Worm (Caenorhabditis elegans) whole organism, mixed stage, embryonic: Measurements from ENCODE around the gene F55C5.10.

Experiments used
- M03D4.4 ChIP-seq: sonication (generic microtip); optimal IDR thresholded peaks from 2 replicates; lab custom pipeline; 2017; ENCODE audit warnings: mild to moderate bottlenecking, missing genetic modification characterization, missing compliant biosample characterization
- bed-3 ChIP-seq: fragments of 200-800 bp; sonication (Bioruptor generic); optimal IDR thresholded peaks from 3 replicates; lab custom pipeline; 2018; ENCODE audit warnings: mild to moderate bottlenecking, missing genetic modification characterization, moderate library complexity, missing compliant biosample characterization
- blmp-1 ChIP-seq: fragments of 150-350 bp; optimal IDR thresholded peaks from 2 replicates; lab custom pipeline; 2014; ENCODE audit warnings: missing biosample characterization, missing genetic modification characterization
- ceh-39 ChIP-seq: fragments of 150-350 bp; optimal IDR thresholded peaks from 2 replicates; lab custom pipeline; 2014; ENCODE audit warnings: missing biosample characterization, missing genetic modification characterization
- ceh-43 ChIP-seq: fragments of 200-800 bp; sonication (Bioruptor generic); optimal IDR thresholded peaks from 2 replicates; lab custom pipeline; 2018; ENCODE audit warnings: mild to moderate bottlenecking, missing genetic modification characterization, moderate library complexity, missing compliant biosample characterization
- ceh-83 ChIP-seq: fragments of 200-800 bp; sonication (Bioruptor generic); optimal IDR thresholded peaks from 2 replicates; lab custom pipeline; 2018; ENCODE audit warnings: mild to moderate bottlenecking, missing genetic modification characterization, missing compliant biosample characterization
- ces-1 ChIP-seq: fragments of 150-350 bp; optimal IDR thresholded peaks from 2 replicates; lab custom pipeline; 2014; ENCODE audit warnings: missing biosample characterization, missing genetic modification reagents, missing genetic modification characterization
- cnd-1 ChIP-seq: fragments of 200-800 bp; sonication (Bioruptor generic); optimal IDR thresholded peaks from 2 replicates; lab custom pipeline; 2018; ENCODE audit warnings: mild to moderate bottlenecking, missing genetic modification characterization, missing compliant biosample characterization
- drap-1 ChIP-seq: fragments of 200-800 bp; sonication (Bioruptor generic); optimal IDR thresholded peaks from 3 replicates; lab custom pipeline; 2018; ENCODE audit warnings: mild to moderate bottlenecking, missing genetic modification characterization, missing compliant biosample characterization
- elt-1 ChIP-seq: sonication (generic microtip); optimal IDR thresholded peaks from 2 replicates; lab custom pipeline; 2017; ENCODE audit warnings: missing genetic modification characterization, mild to moderate bottlenecking, missing compliant biosample characterization, antibody characterized with exemption, moderate library complexity, borderline replicate concordance; ENCODE audit not compliant: insufficient read depth
- elt-3 ChIP-seq: fragments of 150-350 bp; optimal IDR thresholded peaks from 2 replicates; lab custom pipeline; 2014; ENCODE audit warnings: missing biosample characterization, missing genetic modification characterization
- flh-1 ChIP-seq: fragments of 200-800 bp; sonication (Bioruptor generic); optimal IDR thresholded peaks from 2 replicates; lab custom pipeline; 2018; ENCODE audit warnings: mild to moderate bottlenecking, missing genetic modification characterization, moderate library complexity, missing compliant biosample characterization
- ham-2 ChIP-seq: fragments of 200-800 bp; sonication (Bioruptor generic); optimal IDR thresholded peaks from 2 replicates; lab custom pipeline; 2018; ENCODE audit warnings: mild to moderate bottlenecking, missing genetic modification characterization, missing compliant biosample characterization
- hlh-1 ChIP-seq: fragments of 150-350 bp; optimal IDR thresholded peaks from 2 replicates; lab custom pipeline; 2014; ENCODE audit warnings: missing biosample characterization, missing genetic modification reagents, missing genetic modification characterization
- lin-13 ChIP-seq: fragments of 150-350 bp; optimal IDR thresholded peaks from 2 replicates; lab custom pipeline; 2014; ENCODE audit warnings: missing biosample characterization, missing genetic modification characterization
- lin-32 ChIP-seq: fragments of 200-800 bp; sonication (Bioruptor generic); optimal IDR thresholded peaks from 2 replicates; lab custom pipeline; 2018; ENCODE audit warnings: mild to moderate bottlenecking, missing genetic modification characterization, missing compliant biosample characterization
- lsy-2 ChIP-seq: fragments of 150-350 bp; optimal IDR thresholded peaks from 2 replicates; lab custom pipeline; 2014; ENCODE audit warnings: missing biosample characterization, missing genetic modification characterization
- mab-5 ChIP-seq: fragments of 150-350 bp; optimal IDR thresholded peaks from 2 replicates; lab custom pipeline; 2014; ENCODE audit warnings: missing biosample characterization, missing genetic modification characterization
- mep-1 ChIP-seq: fragments of 150-350 bp; optimal IDR thresholded peaks from 2 replicates; lab custom pipeline; 2017; ENCODE audit warnings: missing biosample characterization, missing genetic modification reagents, missing genetic modification characterization, inconsistent platforms
- mls-2 ChIP-seq: sonication (generic microtip); optimal IDR thresholded peaks from 2 replicates; lab custom pipeline; 2016; ENCODE audit warnings: mild to moderate bottlenecking, missing genetic modification characterization, moderate library complexity, missing compliant biosample characterization
- nhr-12 ChIP-seq: fragments of 150-350 bp; optimal IDR thresholded peaks from 2 replicates; lab custom pipeline; 2014; ENCODE audit warnings: missing biosample characterization, missing genetic modification characterization
- nhr-2 ChIP-seq: fragments of 150-350 bp; optimal IDR thresholded peaks from 2 replicates; lab custom pipeline; 2014; ENCODE audit warnings: missing biosample characterization, missing genetic modification characterization
- nhr-237 ChIP-seq: fragments of 150-350 bp; optimal IDR thresholded peaks from 2 replicates; lab custom pipeline; 2014; ENCODE audit warnings: missing biosample characterization, missing genetic modification characterization
- nhr-28 ChIP-seq: fragments of 150-350 bp; optimal IDR thresholded peaks from 2 replicates; lab custom pipeline; 2014; ENCODE audit warnings: missing biosample characterization, missing genetic modification characterization
- nhr-76 ChIP-seq: sonication (generic microtip); optimal IDR thresholded peaks from 2 replicates; lab custom pipeline; 2017; ENCODE audit warnings: missing biosample characterization, missing genetic modification characterization
- pha-4 ChIP-seq: fragments of 150-350 bp; optimal IDR thresholded peaks from 2 replicates; lab custom pipeline; 2018; ENCODE audit warnings: missing biosample characterization, missing genetic modification reagents, missing genetic modification characterization
- sem-2 ChIP-seq: fragments of 200-800 bp; sonication (Bioruptor generic); optimal IDR thresholded peaks from 2 replicates; lab custom pipeline; 2018; ENCODE audit warnings: mild to moderate bottlenecking, missing genetic modification characterization, missing compliant biosample characterization
- snpc-4 ChIP-seq: fragments of 150-350 bp; optimal IDR thresholded peaks from 2 replicates; lab custom pipeline; 2014; ENCODE audit warnings: missing biosample characterization, missing genetic modification characterization
- sptf-1 ChIP-seq: sonication (generic microtip); optimal IDR thresholded peaks from 2 replicates; lab custom pipeline; 2017; ENCODE audit warnings: mild to moderate bottlenecking, missing genetic modification characterization, moderate library complexity, missing compliant biosample characterization
- tbx-8 ChIP-seq: fragments of 200-800 bp; sonication (Bioruptor generic); optimal IDR thresholded peaks from 2 replicates; lab custom pipeline; 2018; ENCODE audit warnings: mild to moderate bottlenecking, missing genetic modification characterization, moderate library complexity, missing compliant biosample characterization
- unc-120 ChIP-seq: sonication (generic microtip); optimal IDR thresholded peaks from 2 replicates; lab custom pipeline; 2017; ENCODE audit warnings: missing genetic modification characterization, missing compliant biosample characterization; ENCODE audit not compliant: poor library complexity, severe bottlenecking
- unc-39 ChIP-seq: fragments of 150-350 bp; optimal IDR thresholded peaks from 2 replicates; lab custom pipeline; 2014; ENCODE audit warnings: missing biosample characterization, missing genetic modification characterization
- unc-62 ChIP-seq: fragments of 150-350 bp; optimal IDR thresholded peaks from 2 replicates; lab custom pipeline; 2014; ENCODE audit warnings: missing biosample characterization, missing genetic modification reagents, missing genetic modification characterization
- zip-8 ChIP-seq: fragments of 150-350 bp; optimal IDR thresholded peaks from 2 replicates; lab custom pipeline; 2014; ENCODE audit warnings: missing biosample characterization, missing genetic modification characterization
- ztf-11 ChIP-seq: fragments of 150-350 bp; optimal IDR thresholded peaks from 2 replicates; lab custom pipeline; 2014; ENCODE audit warnings: missing biosample characterization, missing genetic modification characterization

The F55C5.10 gene

ce11 chrV:12287667-12288066, 4.4 kb downstream of the F55C5.10 start:
- TF ChIP-seq M03D4.4 (tag; lab: Kevin White, UChicago) (no peak), unc-62 (peak; percentile 13)

- TF ChIP-seq tbx-8 (no peak), pha-4 (tag; lab: Kevin White, UChicago) (peak; percentile 45), lsy-2 (tag; lab: Kevin White, UChicago) (no peak), sptf-1 (tag; lab: Kevin White, UChicago) (no peak)
These were observed 5.3 kb downstream of the F55C5.10 start, which contains the start of gene rskd-1 for ce11 chrV:12288577-12288976. Gene rskd-1, minus strand, starts transcription at chrV:12288615.

DNA sequence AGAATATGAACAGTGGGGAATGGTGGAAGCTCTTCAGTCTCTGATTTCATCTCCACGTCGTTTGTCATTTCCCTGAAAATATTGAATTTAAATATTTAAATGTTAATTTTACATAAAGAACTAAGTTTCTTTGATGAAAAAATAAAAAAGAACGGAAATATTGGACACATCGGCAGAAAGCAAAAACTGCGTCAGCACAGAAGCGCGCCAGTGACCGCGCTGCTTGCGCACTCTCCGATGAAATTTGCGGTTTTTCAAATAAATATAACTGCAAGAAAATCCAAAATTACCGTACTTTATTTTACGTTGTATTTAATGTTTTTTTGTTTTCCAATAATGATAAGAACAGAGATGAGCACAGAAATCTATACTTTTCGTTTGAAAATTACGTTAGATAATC, 8.3 kb downstream of the F55C5.10 start, which contains the start of the genes srpa-68 and srh-16:
Gene srpa-68, minus strand, starts transcription at position 72 of the 400 bp plus-strand sequence.
Gene srh-16, plus strand, starts transcription at position 275 of the 400 bp plus-strand sequence.
- peak; percentile 74 for TF ChIP-seq pha-4 (tag; lab: Kevin White, UChicago)
- TF ChIP-seq lsy-2 (tag; lab: Kevin White, UChicago): peak; percentile 87
- TF ChIP-seq ceh-43 (GFP tag; lab: Kevin White, UChicago): peak; percentile 64
- no peak for TF ChIP-seq nhr-76 (tag; lab: Kevin White, UChicago)
- TF ChIP-seq lin-32 (GFP tag; lab: Kevin White, UChicago): no peak
- TF ChIP-seq nhr-28 (tag; lab: Kevin White, UChicago): no peak
- TF ChIP-seq ces-1: peak; percentile 24
- no peak for TF ChIP-seq ztf-11 (tag; lab: Kevin White, UChicago)
- no peak for TF ChIP-seq unc-39 (tag; lab: Kevin White, UChicago)
- peak; percentile 38 for TF ChIP-seq mls-2
- TF ChIP-seq mab-5: no peak
- TF ChIP-seq cnd-1 (tag; lab: Kevin White, UChicago): peak; percentile 73
- no peak for TF ChIP-seq flh-1 (GFP tag; lab: Kevin White, UChicago)
- TF ChIP-seq ceh-83 (GFP tag; lab: Kevin White, UChicago): peak; percentile 60
- TF ChIP-seq zip-8 (tag; lab: Kevin White, UChicago): no peak
- peak; percentile 39 for TF ChIP-seq bed-3 (GFP tag; lab: Kevin White, UChicago)
- TF ChIP-seq mep-1: peak; percentile 94
- no peak for TF ChIP-seq ham-2 (GFP tag; lab: Kevin White, UChicago)
- peak; percentile 29 for TF ChIP-seq unc-62
- TF ChIP-seq hlh-1 (tag; lab: Kevin White, UChicago): peak; percentile 38
- TF ChIP-seq nhr-12 (tag; lab: Kevin White, UChicago): no peak
- TF ChIP-seq unc-120 (tag; lab: Kevin White, UChicago): peak; percentile 23
- no peak for TF ChIP-seq sem-2 (GFP tag; lab: Kevin White, UChicago)
- no peak for TF ChIP-seq blmp-1
- peak; percentile 81 for TF ChIP-seq M03D4.4 (tag; lab: Kevin White, UChicago)
- TF ChIP-seq sptf-1 (tag; lab: Kevin White, UChicago): peak; percentile 88
- no peak for TF ChIP-seq nhr-2 (tag; lab: Kevin White, UChicago)
- no peak for TF ChIP-seq elt-3
- TF ChIP-seq lin-13: peak; percentile 82
- TF ChIP-seq tbx-8: no peak
- peak; percentile 76 for TF ChIP-seq drap-1 (GFP tag; lab: Kevin White, UChicago)
- no peak for TF ChIP-seq snpc-4 (tag; lab: Kevin White, UChicago)
- TF ChIP-seq ceh-39 (tag; lab: Kevin White, UChicago): peak; percentile 73
- TF ChIP-seq nhr-237 (tag; lab: Kevin White, UChicago): peak; percentile 64
- no peak for TF ChIP-seq elt-1 (tag; lab: Kevin White, UChicago)

DNA sequence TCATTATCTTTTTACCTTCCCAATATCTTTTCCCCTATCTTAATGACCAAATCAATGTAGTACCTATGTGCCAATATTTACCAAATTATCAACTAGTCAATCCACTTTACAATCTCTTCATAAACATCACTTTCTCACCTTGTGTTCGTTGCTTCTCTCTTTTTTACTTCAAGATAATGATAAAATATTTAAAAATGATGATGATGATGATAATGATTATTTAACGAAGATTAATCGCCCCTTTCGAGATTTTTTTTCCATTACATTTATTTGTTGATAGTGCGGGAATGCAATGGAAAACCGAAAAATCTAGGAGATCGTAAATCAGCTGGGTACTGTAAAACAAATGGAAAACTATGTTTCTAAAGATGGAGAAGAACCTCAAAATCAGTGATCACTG, 10.8 kb downstream of the F55C5.10 start:
- TF ChIP-seq unc-120 (tag; lab: Kevin White, UChicago) (no peak), lin-32 (GFP tag; lab: Kevin White, UChicago) (no peak), nhr-28 (tag; lab: Kevin White, UChicago) (no peak), bed-3 (GFP tag; lab: Kevin White, UChicago) (no peak), lin-13 (no peak), nhr-2 (tag; lab: Kevin White, UChicago) (no peak), elt-1 (tag; lab: Kevin White, UChicago) (no peak), nhr-237 (tag; lab: Kevin White, UChicago) (no peak), ceh-83 (GFP tag; lab: Kevin White, UChicago) (no peak), lsy-2 (tag; lab: Kevin White, UChicago) (no peak), zip-8 (tag; lab: Kevin White, UChicago) (no peak)
